Worm (Caenorhabditis elegans) whole organism, young adult: ENCODE data around the gene C45H4.21.
A peak's percentile ranks its signal among the peaks of the same experiment; 100 is the strongest.

Source experiments
- B0261.1 ChIP-seq: sonication (generic microtip); optimal IDR thresholded peaks from 2 replicates; lab custom pipeline; 2016; ENCODE audit warnings: mild to moderate bottlenecking, missing genetic modification characterization, moderate library complexity, missing compliant biosample characterization
- F55B11.4 ChIP-seq: sonication (generic microtip); optimal IDR thresholded peaks from 2 replicates; lab custom pipeline; 2016; ENCODE audit warnings: missing compliant biosample characterization, missing genetic modification characterization, borderline replicate concordance; ENCODE audit not compliant: insufficient read depth
- attf-3 ChIP-seq: fragments of 200-800 bp; sonication (Bioruptor generic); conservative IDR thresholded peaks from 2 replicates; pipeline ENCODE4 v1.3.6; 2022; ENCODE audit warnings: missing genetic modification reagents, missing genetic modification characterization, missing compliant biosample characterization
- dox-1 ChIP-seq: fragments of 200-800 bp; sonication (Bioruptor generic); IDR thresholded peaks from 2 replicates; pipeline ENCODE4 v1.3.6; 2022; ENCODE audit warnings: missing genetic modification reagents, missing genetic modification characterization, missing compliant biosample characterization
- dpl-1 ChIP-seq: fragments of 150-350 bp; optimal IDR thresholded peaks from 2 replicates; lab custom pipeline; 2014; ENCODE audit warnings: missing biosample characterization, missing genetic modification reagents, missing genetic modification characterization
- efl-1 ChIP-seq: fragments of 150-350 bp; optimal IDR thresholded peaks from 2 replicates; lab custom pipeline; 2014; ENCODE audit warnings: missing biosample characterization, missing genetic modification reagents, missing genetic modification characterization
- hmg-1.2 ChIP-seq: fragments of 200-800 bp; sonication (Bioruptor generic); IDR thresholded peaks from 2 replicates; pipeline ENCODE4 v1.3.6; 2022; ENCODE audit warnings: missing genetic modification reagents, missing genetic modification characterization, missing compliant biosample characterization
- lsy-27 ChIP-seq: sonication (generic microtip); optimal IDR thresholded peaks from 2 replicates; lab custom pipeline; 2017; ENCODE audit warnings: missing genetic modification characterization, mild to moderate bottlenecking, missing compliant biosample characterization, antibody characterized with exemption, missing genotype, borderline replicate concordance; ENCODE audit not compliant: insufficient read depth
- mes-4 ChIP-seq: sonication (generic microtip); optimal IDR thresholded peaks from 2 replicates; lab custom pipeline; 2016; ENCODE audit warnings: missing genotype, missing genetic modification characterization, missing compliant biosample characterization
- pha-4 ChIP-seq: fragments of 150-350 bp; sonication (generic microtip); optimal IDR thresholded peaks from 2 replicates; lab custom pipeline; 2014; ENCODE audit warnings: missing biosample characterization, missing genetic modification reagents, missing genetic modification characterization
- ztf-22 ChIP-seq: fragments of 200-800 bp; sonication (Bioruptor generic); optimal IDR thresholded peaks from 2 replicates; lab custom pipeline; 2018; ENCODE audit warnings: mild to moderate bottlenecking, missing genetic modification characterization, moderate library complexity, missing compliant biosample characterization

ce11 chrV:2133512-2133911 lies 15.8 kb downstream of the C45H4.21 start:
- TF ChIP-seq dpl-1 (no peak), dox-1 (GFP tag; lab: Robert Waterston, UW) (peak; percentile 42; the same call in 1 of the 2 replicates), lsy-27 (tag; lab: Kevin White, UChicago) (no peak), pha-4 (tag; lab: Kevin White, UChicago) (no peak), F55B11.4 (tag; lab: Kevin White, UChicago) (no peak), efl-1 (no peak), mes-4 (tag; lab: Kevin White, UChicago) (no peak), attf-3 (GFP tag; lab: Robert Waterston, UW) (no peak), B0261.1 (no peak), hmg-1.2 (GFP tag; lab: Robert Waterston, UW) (peak; percentile 37; the same call in 1 of the 2 replicates), ztf-22 (GFP tag; lab: Kevin White, UChicago) (no peak)
